Worm (Caenorhabditis elegans) whole organism, L1 larva: Measurements from ENCODE around the gene tig-3.
A peak's percentile ranks its signal among the peaks of the same experiment; 100 is the strongest.

ENCODE experiments used
- C34B4.2 ChIP-seq: sonication (generic microtip); optimal IDR thresholded peaks from 2 replicates; lab custom pipeline; 2017; ENCODE audit warnings: mild to moderate bottlenecking, missing genetic modification characterization, missing compliant biosample characterization
- aha-1 ChIP-seq: fragments of 150-350 bp; optimal IDR thresholded peaks from 2 replicates; lab custom pipeline; 2014; ENCODE audit warnings: missing biosample characterization, missing genetic modification characterization
- aly-2 ChIP-seq: fragments of 150-350 bp; optimal IDR thresholded peaks from 2 replicates; lab custom pipeline; 2014; ENCODE audit warnings: missing biosample characterization, missing genetic modification characterization
- blmp-1 ChIP-seq: fragments of 150-350 bp; optimal IDR thresholded peaks from 2 replicates; lab custom pipeline; 2014; ENCODE audit warnings: missing biosample characterization, missing genetic modification characterization
- ceh-63 ChIP-seq: fragments of 200-800 bp; sonication (Bioruptor generic); optimal IDR thresholded peaks from 2 replicates; lab custom pipeline; 2018; ENCODE audit warnings: mild to moderate bottlenecking, missing genetic modification characterization, missing compliant biosample characterization
- ceh-82 ChIP-seq, 3 experiments: fragments of 150-350 bp in 1 of 3; sonication (generic microtip) in 2 of 3; optimal IDR thresholded peaks; 2 replicates each; lab custom pipeline; 2014 to 2017; ENCODE audit warnings: missing biosample characterization in 3 of 3, missing genetic modification characterization in 3 of 3
- dpl-1 ChIP-seq, 3 experiments: fragments of 150-350 bp in 2 of 3; sonication (generic microtip) in 1 of 3; optimal IDR thresholded peaks; 2 replicates each; lab custom pipeline; 2014 to 2017; ENCODE audit warnings: missing biosample characterization in 3 of 3, missing genetic modification characterization in 3 of 3, missing genetic modification reagents in 3 of 3
- dsc-1 ChIP-seq: sonication (generic microtip); optimal IDR thresholded peaks from 2 replicates; lab custom pipeline; 2016; ENCODE audit warnings: mild to moderate bottlenecking, missing genetic modification characterization, missing compliant biosample characterization
- efl-1 ChIP-seq, 4 experiments: fragments of 150-350 bp; optimal IDR thresholded peaks in 3 of 4; peaks in 1 of 4; 1 replicate in 1 of 4; 2 replicates in 3 of 4; lab custom pipeline; 2014; ENCODE audit warnings: missing biosample characterization in 2 of 4, missing genetic modification characterization in 2 of 4, missing genetic modification reagents in 2 of 4
- efl-3 ChIP-seq: fragments of 200-800 bp; sonication (Bioruptor generic); optimal IDR thresholded peaks from 2 replicates; lab custom pipeline; 2018; ENCODE audit warnings: mild to moderate bottlenecking, missing genetic modification characterization, missing compliant biosample characterization
- ets-5 ChIP-seq: fragments of 200-800 bp; sonication (Bioruptor generic); IDR thresholded peaks from 2 replicates; pipeline ENCODE4 v1.3.6; 2022; ENCODE audit warnings: missing genetic modification characterization, missing compliant biosample characterization
- fkh-10 ChIP-seq: sonication (generic microtip); optimal IDR thresholded peaks from 2 replicates; lab custom pipeline; 2017; ENCODE audit warnings: missing biosample characterization, missing genetic modification reagents, missing genetic modification characterization
- hlh-17 ChIP-seq: fragments of 200-800 bp; sonication (Bioruptor generic); optimal IDR thresholded peaks from 2 replicates; lab custom pipeline; 2018; ENCODE audit warnings: missing genetic modification characterization, mild to moderate bottlenecking, missing compliant biosample characterization, moderate library complexity, borderline replicate concordance
- hpl-2 ChIP-seq: fragments of 150-350 bp; optimal IDR thresholded peaks from 2 replicates; lab custom pipeline; 2014; ENCODE audit warnings: missing biosample characterization, missing genetic modification reagents, missing genetic modification characterization
- irx-1 ChIP-seq: sonication (generic microtip); optimal IDR thresholded peaks from 2 replicates; lab custom pipeline; 2016; ENCODE audit warnings: missing genetic modification characterization, missing compliant biosample characterization
- lin-14 ChIP-seq: fragments of 200-800 bp; sonication (Bioruptor generic); optimal IDR thresholded peaks from 2 replicates; lab custom pipeline; 2018; ENCODE audit warnings: mild to moderate bottlenecking, missing genetic modification characterization, moderate library complexity, missing compliant biosample characterization
- lin-15B ChIP-seq: fragments of 150-350 bp; sonication (generic microtip); optimal IDR thresholded peaks from 3 replicates; lab custom pipeline; 2014; ENCODE audit warnings: missing biosample characterization, missing genetic modification characterization
- lir-3 ChIP-seq: sonication (generic microtip); optimal IDR thresholded peaks from 2 replicates; lab custom pipeline; 2016; ENCODE audit warnings: mild to moderate bottlenecking, missing genetic modification characterization, moderate library complexity, missing compliant biosample characterization; ENCODE audit not compliant: poor library complexity
- mab-9 ChIP-seq: fragments of 200-800 bp; sonication (Bioruptor generic); IDR thresholded peaks from 2 replicates; pipeline ENCODE4 v1.3.6; 2022; ENCODE audit warnings: missing genetic modification reagents, missing genetic modification characterization, missing compliant biosample characterization
- mep-1 ChIP-seq: fragments of 150-350 bp; optimal IDR thresholded peaks from 2 replicates; lab custom pipeline; 2014; ENCODE audit warnings: missing biosample characterization, missing genetic modification characterization
- nhr-19 ChIP-seq: fragments of 200-800 bp; sonication (Bioruptor generic); conservative IDR thresholded peaks from 2 replicates; pipeline ENCODE4 v1.3.6; 2022; ENCODE audit warnings: missing genetic modification characterization, missing compliant biosample characterization
- nhr-20 ChIP-seq: sonication (generic microtip); optimal IDR thresholded peaks from 2 replicates; lab custom pipeline; 2016; ENCODE audit warnings: mild to moderate bottlenecking, missing genetic modification characterization, missing compliant biosample characterization
- nhr-47 ChIP-seq: sonication (generic microtip); optimal IDR thresholded peaks from 2 replicates; lab custom pipeline; 2016; ENCODE audit warnings: mild to moderate bottlenecking, missing genetic modification characterization, moderate library complexity, missing compliant biosample characterization
- nhr-71 ChIP-seq: sonication (generic microtip); optimal IDR thresholded peaks from 2 replicates; lab custom pipeline; 2016; ENCODE audit warnings: mild to moderate bottlenecking, missing genetic modification characterization, moderate library complexity, missing compliant biosample characterization
- nhr-77 ChIP-seq: fragments of 150-350 bp; optimal IDR thresholded peaks from 2 replicates; lab custom pipeline; 2014; ENCODE audit warnings: missing biosample characterization, missing genetic modification characterization
- nhr-84 ChIP-seq: sonication (generic microtip); optimal IDR thresholded peaks from 2 replicates; lab custom pipeline; 2017; ENCODE audit warnings: missing biosample characterization, missing genetic modification characterization
- nhr-85 ChIP-seq: sonication (generic microtip); peaks from one replicate; lab custom pipeline; 2016; ENCODE audit warnings: missing genetic modification characterization, inconsistent platforms, missing compliant biosample characterization
- nhr-90 ChIP-seq: sonication (generic microtip); optimal IDR thresholded peaks from 2 replicates; lab custom pipeline; 2016; ENCODE audit warnings: mild to moderate bottlenecking, missing genetic modification characterization, missing compliant biosample characterization; ENCODE audit not compliant: poor library complexity
- pag-3 ChIP-seq: sonication (generic microtip); optimal IDR thresholded peaks from 2 replicates; lab custom pipeline; 2017; ENCODE audit warnings: missing genetic modification characterization, mild to moderate bottlenecking, missing compliant biosample characterization, antibody characterized with exemption, borderline replicate concordance; ENCODE audit not compliant: insufficient read depth
- pqm-1 ChIP-seq: sonication (generic microtip); optimal IDR thresholded peaks from 3 replicates; lab custom pipeline; 2017; ENCODE audit warnings: missing biosample characterization, missing genetic modification characterization
- snpc-4 ChIP-seq: fragments of 150-350 bp; optimal IDR thresholded peaks from 2 replicates; lab custom pipeline; 2014; ENCODE audit warnings: missing biosample characterization, missing genetic modification characterization
- snu-23 ChIP-seq: sonication (generic microtip); optimal IDR thresholded peaks from 2 replicates; lab custom pipeline; 2016; ENCODE audit warnings: missing genetic modification characterization, missing compliant biosample characterization
- sptf-1 ChIP-seq: fragments of 150-350 bp; optimal IDR thresholded peaks from 2 replicates; lab custom pipeline; 2014; ENCODE audit warnings: missing biosample characterization, missing genetic modification characterization
- tlp-1 ChIP-seq: fragments of 150-350 bp; optimal IDR thresholded peaks from 2 replicates; lab custom pipeline; 2014; ENCODE audit warnings: missing biosample characterization, missing genetic modification characterization
- unc-130 ChIP-seq: fragments of 150-350 bp; optimal IDR thresholded peaks from 2 replicates; lab custom pipeline; 2017; ENCODE audit warnings: missing biosample characterization, missing genetic modification characterization, inconsistent platforms
- unc-30 ChIP-seq: sonication (generic microtip); optimal IDR thresholded peaks from 2 replicates; lab custom pipeline; 2017; ENCODE audit warnings: missing biosample characterization, missing genetic modification characterization
- unc-86 ChIP-seq: sonication (generic microtip); optimal IDR thresholded peaks from 2 replicates; lab custom pipeline; 2016; ENCODE audit warnings: missing genetic modification characterization, missing compliant biosample characterization
- vab-15 ChIP-seq: sonication (generic microtip); optimal IDR thresholded peaks from 2 replicates; lab custom pipeline; 2017; ENCODE audit warnings: missing genotype, mild to moderate bottlenecking, missing genetic modification characterization, missing compliant biosample characterization

tig-3 gene

ce11 chrII:15219033-15219432 lies 32.6 kb downstream of the tig-3 start:
- TF ChIP-seq pag-3 (tag; lab: Kevin White, UChicago) (no peak), efl-1 (optimal IDR thresholded peaks at IDR 0.05; lab: Kevin White, UChicago) (no peak), efl-1 (GFP tag; optimal IDR thresholded peaks at IDR 0.05 in 1 of 2; lab: Kevin White, UChicago) (peak in 1 of 2 experiments; percentile 90)

- TF ChIP-seq nhr-77 (tag; lab: Kevin White, UChicago) (no peak), ets-5 (0 out of 2 replicates have a peak, but pooled peaks have one; percentile 61)
These were observed 33.0 kb downstream of the tig-3 start for ce11 chrII:15218609-15219008.

ce11 chrII:15217949-15218348 lies 33.6 kb downstream of the tig-3 start:
- TF ChIP-seq mab-9 (GFP tag; lab: Robert Waterston, UW) (no peak), blmp-1 (peak; percentile 94), mep-1 (tag; lab: Kevin White, UChicago) (no peak), pqm-1 (tag; lab: Kevin White, UChicago) (no peak), nhr-90 (tag; lab: Kevin White, UChicago) (no peak), fkh-10 (GFP tag; lab: Kevin White, UChicago) (no peak), hpl-2 (no peak), nhr-19 (no peak)

- TF ChIP-seq nhr-84 (tag; lab: Kevin White, UChicago) (no peak), snpc-4 (no peak), C34B4.2 (tag; lab: Kevin White, UChicago) (no peak), aha-1 (tag; lab: Kevin White, UChicago) (no peak), snu-23 (GFP tag; lab: Kevin White, UChicago) (no peak), efl-3 (no peak), lin-15B (tag; lab: Kevin White, UChicago) (no peak), unc-86 (tag; lab: Kevin White, UChicago) (no peak), hpl-2 (no peak), unc-130 (tag; lab: Kevin White, UChicago) (no peak), pag-3 (tag; lab: Kevin White, UChicago) (no peak), fkh-10 (GFP tag; lab: Kevin White, UChicago) (no peak), nhr-47 (no peak), nhr-20 (tag; lab: Kevin White, UChicago) (peak; percentile 3), blmp-1 (peak; percentile 44), mep-1 (tag; lab: Kevin White, UChicago) (no peak), pqm-1 (tag; lab: Kevin White, UChicago) (no peak), irx-1 (tag; lab: Kevin White, UChicago) (no peak), dsc-1 (tag; lab: Kevin White, UChicago) (no peak), lir-3 (no peak), ceh-63 (GFP tag; lab: Kevin White, UChicago) (no peak), nhr-85 (tag; lab: Kevin White, UChicago) (peak; percentile 90), dpl-1 (GFP tag; optimal IDR thresholded peaks at IDR 0.05; lab: Kevin White, UChicago) (no peak), hlh-17 (GFP tag; lab: Kevin White, UChicago) (no peak), nhr-71 (tag; lab: Kevin White, UChicago) (peak; percentile 28), tlp-1 (tag; lab: Kevin White, UChicago) (no peak), sptf-1 (tag; lab: Kevin White, UChicago) (no peak), ceh-82 (tag; optimal IDR thresholded peaks at IDR 0.05; lab: Kevin White, UChicago) (no peak), vab-15 (tag; lab: Kevin White, UChicago) (no peak), nhr-90 (tag; lab: Kevin White, UChicago) (peak; percentile 2), unc-30 (tag; lab: Kevin White, UChicago) (no peak), aly-2 (tag; lab: Kevin White, UChicago) (no peak), lin-14 (GFP tag; lab: Kevin White, UChicago) (peak; percentile 52)
These were observed 37.9 kb downstream of the tig-3 start for ce11 chrII:15213732-15214131.
